Fruit fly (Drosophila melanogaster): ENCODE results near the gene tow.

The tow gene

dm6 chr3L:6968961-6969814 lies 26.5 kb downstream of the tow start, which contains the start of the genes Mis12 and CG9953 (continued):
- no peak for TF ChIP-seq CG11560 (tag; IDR thresholded peaks at IDR 0.05)
- TF ChIP-seq Usf (GFP tag; optimal IDR thresholded peaks at IDR 0.05): peak; percentile 20
- TF ChIP-seq so (GFP tag; IDR thresholded peaks at IDR 0.05): no peak
- TF ChIP-seq kah (GFP tag; optimal IDR thresholded peaks at IDR 0.05): no peak
- TF ChIP-seq Ravus (GFP tag; IDR thresholded peaks at IDR 0.05): no peak
- no peak for TF ChIP-seq CG8478 (optimal IDR thresholded peaks at IDR 0.05)
- no peak; the same call in 1 of the 2 replicates for TF ChIP-seq Awh (GFP tag; IDR thresholded peaks at IDR 0.05)
- peak; percentile 48 for TF ChIP-seq phol (tag; optimal IDR thresholded peaks at IDR 0.05)
- no peak for TF ChIP-seq CG12236 (GFP tag; optimal IDR thresholded peaks at IDR 0.05)
- no peak for TF ChIP-seq CG12155 (GFP tag; optimal IDR thresholded peaks at IDR 0.05)
- TF ChIP-seq fru (optimal IDR thresholded peaks at IDR 0.05): no peak
- no peak for TF ChIP-seq CG15011 (GFP tag; optimal IDR thresholded peaks at IDR 0.05)
- TF ChIP-seq Nf-YC (tag; optimal IDR thresholded peaks at IDR 0.05): peak; percentile 51
- TF ChIP-seq sisA (GFP tag; IDR thresholded peaks at IDR 0.05): no peak
- TF ChIP-seq CG34376 (GFP tag; optimal IDR thresholded peaks at IDR 0.05): no peak
- no peak for TF ChIP-seq ac (GFP tag; optimal IDR thresholded peaks at IDR 0.05)
- no peak for TF ChIP-seq CG8388 (GFP tag; optimal IDR thresholded peaks at IDR 0.05)
- no peak for TF ChIP-seq gcm2 (GFP tag; optimal IDR thresholded peaks at IDR 0.05)
- no peak for TF ChIP-seq wor (GFP tag; IDR thresholded peaks at IDR 0.05)
- no peak for TF ChIP-seq zen (tag; optimal IDR thresholded peaks at IDR 0.05)
- no peak for TF ChIP-seq CG12769 (tag; optimal IDR thresholded peaks at IDR 0.05)
- peak; percentile 36 for TF ChIP-seq grau (tag; optimal IDR thresholded peaks at IDR 0.05)
- TF ChIP-seq onecut (GFP tag; IDR thresholded peaks at IDR 0.05): 0 out of 2 replicates have a peak, but pooled peaks have one; percentile 19
- TF ChIP-seq luna (GFP tag; optimal IDR thresholded peaks at IDR 0.05): no peak
- TF ChIP-seq CG12391 (tag; optimal IDR thresholded peaks at IDR 0.05): peak; percentile 64
- peak; percentile 72 for TF ChIP-seq wek (GFP tag; optimal IDR thresholded peaks at IDR 0.05)
- peak; percentile 15 to 28 for TF ChIP-seq bsh (GFP tag; optimal IDR thresholded peaks at IDR 0.05)
- no peak for TF ChIP-seq CG18599 (GFP tag; optimal IDR thresholded peaks at IDR 0.05)
- no peak for TF ChIP-seq Fer2 (tag; optimal IDR thresholded peaks at IDR 0.05)
- no peak for TF ChIP-seq pum (GFP tag; optimal IDR thresholded peaks at IDR 0.05)
- TF ChIP-seq gem (tag; optimal IDR thresholded peaks at IDR 0.05): peak; percentile 59
- no peak for TF ChIP-seq Fer1 (GFP tag; optimal IDR thresholded peaks at IDR 0.05)
- TF ChIP-seq CG16779 (GFP tag; IDR thresholded peaks at IDR 0.05): no peak
- TF ChIP-seq vvl (GFP tag; IDR thresholded peaks at IDR 0.05): peak; percentile 78
- no peak for TF ChIP-seq NFAT (GFP tag; IDR thresholded peaks at IDR 0.05)
- peak; percentile 12; the same call in 2 of the 4 replicates for TF ChIP-seq Gug (GFP tag; IDR thresholded peaks at IDR 0.05)
- no peak for TF ChIP-seq B-H2 (GFP tag; optimal IDR thresholded peaks at IDR 0.05)
- no peak for TF ChIP-seq cato (GFP tag; optimal IDR thresholded peaks at IDR 0.05; ENCODE audit: borderline replicate concordance)
- TF ChIP-seq CG2889 (GFP tag; IDR thresholded peaks at IDR 0.05): peak; percentile 41; the same call in 1 of the 3 replicates
- TF ChIP-seq Ssrp (tag; optimal IDR thresholded peaks at IDR 0.05): peak; percentile 36
- no peak for TF ChIP-seq cas (GFP tag; IDR thresholded peaks at IDR 0.05)
- no peak for TF ChIP-seq CG16813 (GFP tag; IDR thresholded peaks at IDR 0.05; ENCODE audit: partially characterized antibody)
- TF ChIP-seq tup (GFP tag; optimal IDR thresholded peaks at IDR 0.05): no peak
- TF ChIP-seq NC2α (GFP tag; optimal IDR thresholded peaks at IDR 0.05): no peak
- TF ChIP-seq HLHmδ (GFP tag; optimal IDR thresholded peaks at IDR 0.05): no peak
- peak; percentile 58 for TF ChIP-seq CG15269 (tag; optimal IDR thresholded peaks at IDR 0.05)
- no peak for TF ChIP-seq Dref (GFP tag; IDR thresholded peaks at IDR 0.05)
- TF ChIP-seq CG17385 (GFP tag; optimal IDR thresholded peaks at IDR 0.05): peak; percentile 42
- no peak for TF ChIP-seq Dbx (GFP tag; IDR thresholded peaks at IDR 0.05)
- TF ChIP-seq CG13296 (GFP tag; optimal IDR thresholded peaks at IDR 0.05): no peak
